Worm (Caenorhabditis elegans) whole organism, L4 larva: ENCODE results near the gene rpt-1.

Source experiments
- D1046.2 ChIP-seq: fragments of 200-800 bp; sonication (Bioruptor generic); IDR thresholded peaks from 2 replicates; pipeline ENCODE4 v1.3.6; 2022; ENCODE audit warnings: missing genetic modification characterization, missing compliant biosample characterization
- F26F4.8 ChIP-seq: fragments of 200-800 bp; sonication (Bioruptor generic); conservative IDR thresholded peaks from 2 replicates; pipeline ENCODE4 v1.3.6; 2022; ENCODE audit warnings: missing genetic modification characterization, missing compliant biosample characterization
- F44E2.7 ChIP-seq: fragments of 200-800 bp; sonication (Bioruptor generic); IDR thresholded peaks from 2 replicates; pipeline ENCODE4 v2.1.2; 2022; ENCODE audit warnings: missing genetic modification characterization, missing compliant biosample characterization
- F49E8.2 ChIP-seq: sonication (generic microtip); optimal IDR thresholded peaks from 2 replicates; lab custom pipeline; 2016; ENCODE audit warnings: missing compliant biosample characterization, mild to moderate bottlenecking, missing genetic modification characterization, borderline replicate concordance
- Y105C5A.15 ChIP-seq: fragments of 200-800 bp; sonication (Bioruptor generic); IDR thresholded peaks from 2 replicates; pipeline ENCODE4 v1.3.6; 2022; ENCODE audit warnings: missing genetic modification characterization, missing compliant biosample characterization
- Y75B8A.6 ChIP-seq: fragments of 200-800 bp; sonication (Bioruptor generic); IDR thresholded peaks from 2 replicates; pipeline ENCODE4 v1.3.6; 2022; ENCODE audit warnings: missing genetic modification reagents, missing genetic modification characterization, missing compliant biosample characterization
- aha-1 ChIP-seq: fragments of 150-350 bp; peaks from one replicate; lab custom pipeline; 2014; ENCODE audit warnings: missing biosample characterization, missing genetic modification characterization
- attf-4 ChIP-seq: sonication (generic microtip); optimal IDR thresholded peaks from 3 replicates; lab custom pipeline; 2017; ENCODE audit warnings: missing biosample characterization, missing genetic modification characterization
- daf-16 ChIP-seq, 3 experiments: sonication (generic microtip); optimal IDR thresholded peaks; 2 replicates each; lab custom pipeline; 2016 to 2017; ENCODE audit warnings: missing genetic modification characterization in 3 of 3, missing genetic modification reagents in 3 of 3, mild to moderate bottlenecking in 2 of 3, missing compliant biosample characterization in 2 of 3, missing biosample characterization in 1 of 3, moderate library complexity in 1 of 3
- duxl-1 ChIP-seq: sonication (generic microtip); optimal IDR thresholded peaks from 2 replicates; lab custom pipeline; 2016; ENCODE audit warnings: mild to moderate bottlenecking, missing genetic modification characterization, moderate library complexity, missing compliant biosample characterization; ENCODE audit not compliant: poor library complexity
- fkh-10 ChIP-seq: fragments of 150-350 bp; optimal IDR thresholded peaks from 2 replicates; lab custom pipeline; 2014; ENCODE audit warnings: missing biosample characterization, missing genetic modification reagents, missing genetic modification characterization
- gei-8 ChIP-seq: fragments of 200-800 bp; sonication (Bioruptor generic); optimal IDR thresholded peaks from 2 replicates; lab custom pipeline; 2018; ENCODE audit warnings: mild to moderate bottlenecking, missing genetic modification characterization, missing compliant biosample characterization
- hmg-1.1 ChIP-seq: fragments of 200-800 bp; sonication (Bioruptor generic); IDR thresholded peaks from 2 replicates; pipeline ENCODE4 v1.3.6; 2022; ENCODE audit warnings: missing genetic modification reagents, missing genetic modification characterization, missing compliant biosample characterization
- jun-1 ChIP-seq: fragments of 150-350 bp; optimal IDR thresholded peaks from 2 replicates; lab custom pipeline; 2014; ENCODE audit warnings: missing biosample characterization, missing genetic modification reagents, missing genetic modification characterization
- lin-13 ChIP-seq: fragments of 150-350 bp; optimal IDR thresholded peaks from 2 replicates; lab custom pipeline; 2014; ENCODE audit warnings: missing biosample characterization, missing genetic modification reagents, missing genetic modification characterization
- lin-38 ChIP-seq: fragments of 200-800 bp; sonication (Bioruptor generic); IDR thresholded peaks from 2 replicates; pipeline ENCODE4 v1.3.6; 2022; ENCODE audit warnings: missing genetic modification reagents, missing genetic modification characterization, missing compliant biosample characterization
- lin-39 ChIP-seq: fragments of 150-350 bp; optimal IDR thresholded peaks from 2 replicates; lab custom pipeline; 2014; ENCODE audit warnings: missing biosample characterization, missing genetic modification reagents, missing genetic modification characterization
- lir-3 ChIP-seq: sonication (generic microtip); optimal IDR thresholded peaks from 2 replicates; lab custom pipeline; 2016; ENCODE audit warnings: mild to moderate bottlenecking, missing genetic modification characterization, missing compliant biosample characterization
- madf-5 ChIP-seq, 2 experiments: fragments of 200-800 bp; sonication (Bioruptor generic); IDR thresholded peaks; 2 replicates each; pipeline ENCODE4 v1.3.6; 2022; ENCODE audit warnings: missing compliant biosample characterization in 2 of 2, missing genetic modification characterization in 2 of 2
- nhr-25 ChIP-seq: sonication (generic microtip); optimal IDR thresholded peaks from 2 replicates; lab custom pipeline; 2017; ENCODE audit warnings: missing genetic modification characterization, mild to moderate bottlenecking, missing compliant biosample characterization, antibody characterized with exemption, moderate library complexity, borderline replicate concordance; ENCODE audit not compliant: insufficient read depth
- nhr-28 ChIP-seq: fragments of 150-350 bp; optimal IDR thresholded peaks from 2 replicates; lab custom pipeline; 2014; ENCODE audit warnings: missing biosample characterization, missing genetic modification characterization
- nhr-41 ChIP-seq: fragments of 200-800 bp; sonication (Bioruptor generic); IDR thresholded peaks from 2 replicates; pipeline ENCODE4 v1.3.6; 2022; ENCODE audit warnings: missing genetic modification reagents, missing genetic modification characterization, missing compliant biosample characterization
- nhr-77 ChIP-seq: fragments of 150-350 bp; optimal IDR thresholded peaks from 2 replicates; lab custom pipeline; 2014; ENCODE audit warnings: missing biosample characterization, missing genetic modification characterization
- pha-4 ChIP-seq, 2 experiments: fragments of 150-350 bp in 1 of 2; fragments of 200-800 bp in 1 of 2; sonication (Bioruptor generic) in 1 of 2; IDR thresholded peaks in 1 of 2; optimal IDR thresholded peaks in 1 of 2; 2 replicates each; pipeline versions ENCODE4 v1.3.6 to Lab custom; 2014 to 2022; ENCODE audit warnings: missing genetic modification characterization in 2 of 2, missing genetic modification reagents in 2 of 2, missing biosample characterization in 1 of 2, missing compliant biosample characterization in 1 of 2
- spr-3 ChIP-seq: fragments of 200-800 bp; sonication (Bioruptor generic); optimal IDR thresholded peaks from 2 replicates; lab custom pipeline; 2018; ENCODE audit warnings: mild to moderate bottlenecking, missing genetic modification characterization, missing compliant biosample characterization
- unc-62 ChIP-seq, 3 experiments: fragments of 150-350 bp in 1 of 3; sonication (generic microtip); optimal IDR thresholded peaks in 2 of 3; peaks in 1 of 3; 1 replicate in 1 of 3; 2 replicates in 2 of 3; lab custom pipeline; 2014 to 2017; ENCODE audit warnings: missing biosample characterization in 3 of 3, missing genetic modification characterization in 3 of 3, missing genetic modification reagents in 3 of 3, missing genotype in 1 of 3
- zag-1 ChIP-seq: fragments of 150-350 bp; optimal IDR thresholded peaks from 2 replicates; lab custom pipeline; 2014; ENCODE audit warnings: missing biosample characterization, missing genetic modification characterization
- zfp-3 ChIP-seq: fragments of 200-800 bp; sonication (Bioruptor generic); conservative IDR thresholded peaks from 2 replicates; pipeline ENCODE4 v1.3.6; 2022; ENCODE audit warnings: missing genetic modification reagents, missing genetic modification characterization, missing compliant biosample characterization

rpt-1 gene

ce11 chrV:11933196-11934028 is 48.8 kb downstream of the rpt-1 start, which contains the start of the genes aman-2 and F58H1.3 (continued):
- no peak for TF ChIP-seq lin-13 (GFP tag; lab: Kevin White, UChicago)
- no peak for TF ChIP-seq Y105C5A.15 (GFP tag; lab: Robert Waterston, UW)
- TF ChIP-seq zfp-3 (GFP tag; lab: Robert Waterston, UW) = no peak
- no peak for TF ChIP-seq nhr-41 (GFP tag; lab: Robert Waterston, UW)
- no peak for TF ChIP-seq nhr-77 (tag; lab: Kevin White, UChicago)
- no peak for TF ChIP-seq Y75B8A.6
- no peak for TF ChIP-seq F26F4.8 (GFP tag; lab: Robert Waterston, UW)
- no peak for TF ChIP-seq spr-3 (GFP tag; lab: Kevin White, UChicago)
- TF ChIP-seq fkh-10 (GFP tag; lab: Kevin White, UChicago) = peak; percentile 47
- TF ChIP-seq duxl-1 (tag; lab: Kevin White, UChicago) = no peak
- TF ChIP-seq nhr-25 (tag; lab: Kevin White, UChicago) = no peak
- TF ChIP-seq lin-39 (tag; lab: Kevin White, UChicago) = no peak
- TF ChIP-seq jun-1 = no peak
- no peak for TF ChIP-seq F44E2.7 (GFP tag; lab: Robert Waterston, UW)
- 0 out of 2 replicates have a peak, but pooled peaks have one; percentile 21 for TF ChIP-seq hmg-1.1
- TF ChIP-seq madf-5 (GFP tag; IDR thresholded peaks at IDR 0.05; lab: Robert Waterston, UW) = no peak
- TF ChIP-seq lir-3 (tag; lab: Kevin White, UChicago) = no peak
- TF ChIP-seq gei-8 (GFP tag; lab: Kevin White, UChicago) = no peak
- TF ChIP-seq aha-1 (tag; lab: Kevin White, UChicago) = no peak
- no peak for TF ChIP-seq unc-62 (GFP tag; optimal IDR thresholded peaks at IDR 0.05 in 1 of 2; lab: Kevin White, UChicago)
- TF ChIP-seq unc-62 (tag; optimal IDR thresholded peaks at IDR 0.05; lab: Kevin White, UChicago) = no peak
- no peak for TF ChIP-seq zag-1 (tag; lab: Kevin White, UChicago)
- TF ChIP-seq D1046.2 (GFP tag; lab: Robert Waterston, UW) = no peak
- no peak for TF ChIP-seq daf-16 (GFP tag; optimal IDR thresholded peaks at IDR 0.05; lab: Kevin White, UChicago)
- peak; percentile 41 for TF ChIP-seq daf-16 (tag; optimal IDR thresholded peaks at IDR 0.05; lab: Kevin White, UChicago)
- no peak for TF ChIP-seq attf-4 (tag; lab: Kevin White, UChicago)
- TF ChIP-seq pha-4 (GFP tag; IDR thresholded peaks at IDR 0.05; lab: Robert Waterston, UW) = no peak
- TF ChIP-seq pha-4 (tag; optimal IDR thresholded peaks at IDR 0.05; lab: Kevin White, UChicago) = no peak
- TF ChIP-seq F49E8.2 (tag; lab: Kevin White, UChicago) = no peak
- TF ChIP-seq nhr-28 (tag; lab: Kevin White, UChicago) = peak; percentile 50
- TF ChIP-seq lin-38 = peak; percentile 71
- TF ChIP-seq, all 104 proteins: peak for 15
